Fruit fly (Drosophila melanogaster): Measurements from ENCODE around the gene schuy.

dm6 chr3L:19994015-19994414 lies 8.1 kb downstream of the schuy start:
- TF ChIP-seq CG11294 (GFP tag; IDR thresholded peaks at IDR 0.05) (no peak), CG3032 (tag; optimal IDR thresholded peaks at IDR 0.05) (no peak), CG8119 (GFP tag; IDR thresholded peaks at IDR 0.05) (no peak), CG6854 (GFP tag; optimal IDR thresholded peaks at IDR 0.05) (no peak), CG34406 (GFP tag; optimal IDR thresholded peaks at IDR 0.05) (no peak), Hr38 (GFP tag; optimal IDR thresholded peaks at IDR 0.05) (no peak), cyc (GFP tag; optimal IDR thresholded peaks at IDR 0.05) (no peak), Lpt (GFP tag; optimal IDR thresholded peaks at IDR 0.05) (no peak), CG6808 (GFP tag; optimal IDR thresholded peaks at IDR 0.05) (no peak)
